Worm (Caenorhabditis elegans): Measurements from ENCODE around the gene gldi-3.

- TF ChIP-seq ama-1 (optimal IDR thresholded peaks at IDR 0.05) (no peak), ceh-13 (GFP tag; optimal IDR thresholded peaks at IDR 0.05) (no peak), pes-1 (GFP tag; IDR thresholded peaks at IDR 0.05) (no peak), tra-4 (tag; optimal IDR thresholded peaks at IDR 0.05) (no peak), scrt-1 (GFP tag; IDR thresholded peaks at IDR 0.05) (no peak), hmbx-1 (tag; optimal IDR thresholded peaks at IDR 0.05) (no peak), flt-1 (GFP tag; IDR thresholded peaks at IDR 0.05) (no peak), F13C5.2 (tag; optimal IDR thresholded peaks at IDR 0.05) (no peak), ceh-36 (tag; optimal IDR thresholded peaks at IDR 0.05) (no peak), hnd-1 (tag; optimal IDR thresholded peaks at IDR 0.05) (no peak), aly-1 (tag; optimal IDR thresholded peaks at IDR 0.05) (no peak), sea-1 (GFP tag; conservative IDR thresholded peaks at IDR 0.05) (no peak)
Measured at ce11 chrII:9304849-9305248, 25.0 kb upstream of the gldi-3 start.

Measured in whole organism, early embryonic.